Fruit fly (Drosophila melanogaster) whole organism, embryonic: Measurements from ENCODE around the gene CG4020.

Experiments used
- ATbp ChIP-seq: fragments of 200-800 bp; sonication (Bioruptor generic); optimal IDR thresholded peaks from 2 replicates; lab custom pipeline; 2017; ENCODE audit warnings: missing biosample characterization, mild to moderate bottlenecking, missing genetic modification characterization, missing genetic modification reagents
- Adf1 ChIP-seq: fragments of 200-800 bp; sonication (Bioruptor generic); IDR thresholded peaks from 2 replicates; pipeline ENCODE4 v1.3.6; 2022; ENCODE audit warnings: missing biosample characterization, missing genetic modification characterization
- Atf3 ChIP-seq: fragments of 200-800 bp; sonication (Bioruptor generic); optimal IDR thresholded peaks from 3 replicates; lab custom pipeline; 2016; ENCODE audit warnings: missing biosample characterization, missing genetic modification characterization
- C15 ChIP-seq: fragments of 200-800 bp; sonication (Bioruptor generic); IDR thresholded peaks from 3 replicates; pipeline ENCODE4 v1.3.6; 2022; ENCODE audit warnings: missing biosample characterization, missing genetic modification characterization
- CG10321 ChIP-seq: fragments of 200-800 bp; sonication (Bioruptor generic); IDR thresholded peaks from 2 replicates; pipeline ENCODE4 v1.3.6; 2022; ENCODE audit warnings: missing biosample characterization, missing genetic modification characterization
- CG10366 ChIP-seq: fragments of 200-800 bp; sonication (Bioruptor generic); IDR thresholded peaks from 2 replicates; pipeline ENCODE4 v1.3.6; 2022; ENCODE audit warnings: missing biosample characterization, missing genetic modification characterization
- CG11456 ChIP-seq: fragments of 200-800 bp; sonication (Bioruptor generic); IDR thresholded peaks from 3 replicates; pipeline ENCODE4 v1.3.6; 2022; ENCODE audit warnings: missing biosample characterization, missing genetic modification characterization
- CG12299 ChIP-seq: fragments of 200-800 bp; sonication (Bioruptor generic); optimal IDR thresholded peaks from 2 replicates; lab custom pipeline; 2018; ENCODE audit warnings: missing biosample characterization, mild to moderate bottlenecking, missing genetic modification characterization
- CG13894 ChIP-seq: fragments of 200-800 bp; sonication (Bioruptor generic); optimal IDR thresholded peaks from 3 replicates; lab custom pipeline; 2018; ENCODE audit warnings: missing biosample characterization, mild to moderate bottlenecking, missing genetic modification characterization, moderate library complexity
- CG15269 ChIP-seq: fragments of 200-800 bp; sonication (Bioruptor generic); optimal IDR thresholded peaks from 2 replicates; lab custom pipeline; 2018; ENCODE audit warnings: missing biosample characterization, mild to moderate bottlenecking, missing genetic modification characterization, moderate library complexity
- CG17361 ChIP-seq: fragments of 200-800 bp; sonication (Bioruptor generic); IDR thresholded peaks from 3 replicates; pipeline ENCODE4 v1.3.6; 2022; ENCODE audit warnings: missing biosample characterization, missing genetic modification characterization
- CG18764 ChIP-seq: fragments of 200-800 bp; sonication (Bioruptor generic); optimal IDR thresholded peaks from 3 replicates; lab custom pipeline; 2016; ENCODE audit warnings: missing biosample characterization, missing genetic modification characterization
- CG2120 ChIP-seq: fragments of 200-800 bp; sonication (Bioruptor generic); optimal IDR thresholded peaks from 3 replicates; lab custom pipeline; 2016; ENCODE audit warnings: missing biosample characterization, missing genetic modification characterization
- CG2678 ChIP-seq: fragments of 200-800 bp; sonication (Bioruptor generic); optimal IDR thresholded peaks from 3 replicates; lab custom pipeline; 2019; ENCODE audit warnings: missing biosample characterization, mild to moderate bottlenecking, missing genetic modification characterization, moderate library complexity
- CG3838 ChIP-seq: fragments of 200-800 bp; sonication (Bioruptor generic); optimal IDR thresholded peaks from 3 replicates; lab custom pipeline; 2016; ENCODE audit warnings: missing biosample characterization, missing genetic modification characterization
- CG4617 ChIP-seq: fragments of 200-800 bp; sonication (Bioruptor generic); optimal IDR thresholded peaks from 3 replicates; lab custom pipeline; 2016; ENCODE audit warnings: missing biosample characterization, missing genetic modification characterization, borderline replicate concordance
- CG6765 ChIP-seq: fragments of 200-800 bp; sonication (Bioruptor generic); optimal IDR thresholded peaks from 3 replicates; lab custom pipeline; 2017; ENCODE audit warnings: missing biosample characterization, mild to moderate bottlenecking, missing genetic modification characterization
- CG6813 ChIP-seq: fragments of 200-800 bp; sonication (Bioruptor generic); optimal IDR thresholded peaks from 2 replicates; lab custom pipeline; 2017; ENCODE audit warnings: missing biosample characterization, missing genetic modification characterization, mild to moderate bottlenecking, moderate library complexity, missing genetic modification reagents
- CG7357 ChIP-seq: fragments of 200-800 bp; sonication (Bioruptor generic); IDR thresholded peaks from 3 replicates; pipeline ENCODE4 v1.3.6; 2022; ENCODE audit warnings: missing biosample characterization, missing genetic modification characterization
- CG8478 ChIP-seq: fragments of >200 bp; optimal IDR thresholded peaks from 2 replicates; lab custom pipeline; 2018
- Deaf1 ChIP-seq: fragments of 200-800 bp; optimal IDR thresholded peaks from 3 replicates; lab custom pipeline; 2019; ENCODE audit warnings: missing biosample characterization, mild to moderate bottlenecking, missing genetic modification characterization, moderate library complexity
- Dp ChIP-seq: fragments of 200-800 bp; sonication (Bioruptor generic); optimal IDR thresholded peaks from 2 replicates; lab custom pipeline; 2018; ENCODE audit warnings: missing biosample characterization, mild to moderate bottlenecking, missing genetic modification characterization, moderate library complexity
- Elba2 ChIP-seq: fragments of 200-800 bp; sonication (Bioruptor generic); optimal IDR thresholded peaks from 3 replicates; lab custom pipeline; 2016; ENCODE audit warnings: missing biosample characterization, missing genetic modification characterization
- Fer3 ChIP-seq: fragments of 200-800 bp; sonication (Bioruptor generic); optimal IDR thresholded peaks from 2 replicates; lab custom pipeline; 2018; ENCODE audit warnings: missing biosample characterization, mild to moderate bottlenecking, missing genetic modification characterization, moderate library complexity
- HLH3B ChIP-seq: fragments of 200-800 bp; sonication (Bioruptor generic); IDR thresholded peaks from 2 replicates; pipeline ENCODE4 v1.3.6; 2022; ENCODE audit warnings: missing biosample characterization, missing genetic modification characterization
- Max ChIP-seq: fragments of 200-800 bp; sonication (Bioruptor generic); optimal IDR thresholded peaks from 2 replicates; lab custom pipeline; 2016; ENCODE audit warnings: missing biosample characterization, mild to moderate bottlenecking, missing genetic modification characterization
- Myb ChIP-seq: fragments of 200-800 bp; sonication (Bioruptor generic); optimal IDR thresholded peaks from 2 replicates; lab custom pipeline; 2016; ENCODE audit warnings: missing biosample characterization, missing genetic modification characterization
- Oaz ChIP-seq: fragments of 200-800 bp; sonication (Bioruptor generic); IDR thresholded peaks from 2 replicates; pipeline ENCODE4 v1.3.6; 2022; ENCODE audit warnings: missing biosample characterization, missing genetic modification characterization
- Six4 ChIP-seq: fragments of 200-800 bp; sonication (Bioruptor generic); optimal IDR thresholded peaks from 2 replicates; lab custom pipeline; 2016; ENCODE audit warnings: missing biosample characterization, missing genetic modification characterization
- al ChIP-seq: fragments of 200-800 bp; sonication (Bioruptor generic); IDR thresholded peaks from 2 replicates; pipeline ENCODE4 v1.3.6; 2022; ENCODE audit warnings: missing biosample characterization, missing genetic modification characterization
- amos ChIP-seq: fragments of 200-800 bp; sonication (Bioruptor generic); IDR thresholded peaks from 2 replicates; pipeline ENCODE4 v1.3.6; 2022; ENCODE audit warnings: missing biosample characterization, missing genetic modification characterization; ENCODE audit not compliant: partially characterized antibody
- ase ChIP-seq: fragments of 200-800 bp; sonication (Bioruptor generic); IDR thresholded peaks from 3 replicates; pipeline ENCODE4 v1.3.6; 2022; ENCODE audit warnings: missing biosample characterization, missing genetic modification characterization
- chif ChIP-seq, 2 experiments: fragments of 200-800 bp; sonication (Bioruptor generic); optimal IDR thresholded peaks; 3 replicates each; lab custom pipeline; 2016; ENCODE audit warnings: missing biosample characterization in 2 of 2, missing genetic modification characterization in 2 of 2
- chinmo ChIP-seq: fragments of 200-800 bp; sonication (Bioruptor generic); IDR thresholded peaks from 4 replicates; pipeline ENCODE4 v1.3.6; 2022; ENCODE audit warnings: missing biosample characterization, missing genetic modification characterization; ENCODE audit not compliant: partially characterized antibody
- exex ChIP-seq: fragments of 200-800 bp; sonication (Bioruptor generic); optimal IDR thresholded peaks from 4 replicates; lab custom pipeline; 2018; ENCODE audit warnings: missing biosample characterization, mild to moderate bottlenecking, missing genetic modification characterization, moderate library complexity
- fd3F ChIP-seq: fragments of 200-800 bp; sonication (Bioruptor generic); optimal IDR thresholded peaks from 2 replicates; lab custom pipeline; 2018; ENCODE audit warnings: missing biosample characterization, mild to moderate bottlenecking, missing genetic modification characterization, moderate library complexity
- fru ChIP-seq: fragments of >200 bp; optimal IDR thresholded peaks from 2 replicates; lab custom pipeline; 2017
- ftz-f1 ChIP-seq: fragments of 200-800 bp; sonication (Bioruptor generic); optimal IDR thresholded peaks from 2 replicates; lab custom pipeline; 2016; ENCODE audit warnings: missing biosample characterization, missing genetic modification characterization
- grau ChIP-seq: fragments of 200-800 bp; optimal IDR thresholded peaks from 3 replicates; lab custom pipeline; 2019; ENCODE audit warnings: missing biosample characterization, mild to moderate bottlenecking, missing genetic modification characterization, moderate library complexity
- hb ChIP-seq: fragments of 200-800 bp; sonication (Bioruptor generic); IDR thresholded peaks from 3 replicates; pipeline ENCODE4 v1.3.6; 2022; ENCODE audit warnings: missing biosample characterization, missing genetic modification characterization; ENCODE audit not compliant: partially characterized antibody
- insv ChIP-seq, 2 experiments: fragments of 200-800 bp; sonication (Bioruptor generic); optimal IDR thresholded peaks; 3 replicates each; lab custom pipeline; 2016 to 2018; ENCODE audit warnings: missing biosample characterization in 2 of 2, missing genetic modification characterization in 2 of 2
- maf-S ChIP-seq: fragments of 200-800 bp; sonication (Bioruptor generic); optimal IDR thresholded peaks from 2 replicates; lab custom pipeline; 2016; ENCODE audit warnings: missing biosample characterization, missing genetic modification characterization
- mirr ChIP-seq: fragments of 200-800 bp; sonication (Bioruptor generic); optimal IDR thresholded peaks from 3 replicates; lab custom pipeline; 2018; ENCODE audit warnings: missing biosample characterization, mild to moderate bottlenecking, missing genetic modification characterization
- ranshi ChIP-seq: fragments of 200-800 bp; sonication (Bioruptor generic); IDR thresholded peaks from 2 replicates; pipeline ENCODE4 v1.3.6; 2022; ENCODE audit warnings: missing biosample characterization, missing genetic modification characterization
- repo ChIP-seq: fragments of 200-800 bp; sonication (Bioruptor generic); optimal IDR thresholded peaks from 2 replicates; lab custom pipeline; 2016; ENCODE audit warnings: missing biosample characterization, missing genetic modification characterization
- stwl ChIP-seq: fragments of 200-800 bp; sonication (Bioruptor generic); optimal IDR thresholded peaks from 3 replicates; lab custom pipeline; 2018; ENCODE audit warnings: missing biosample characterization, mild to moderate bottlenecking, missing genetic modification characterization, moderate library complexity
- toy ChIP-seq: fragments of 200-800 bp; sonication (Bioruptor generic); IDR thresholded peaks from 2 replicates; pipeline ENCODE4 v1.3.6; 2022; ENCODE audit warnings: missing biosample characterization, missing genetic modification characterization
- trem ChIP-seq: fragments of 200-800 bp; optimal IDR thresholded peaks from 3 replicates; lab custom pipeline; 2019; ENCODE audit warnings: missing biosample characterization, mild to moderate bottlenecking, missing genetic modification characterization, moderate library complexity
- zfh2 ChIP-seq: fragments of 200-800 bp; sonication (Bioruptor generic); optimal IDR thresholded peaks from 2 replicates; lab custom pipeline; 2016; ENCODE audit warnings: missing biosample characterization, missing genetic modification characterization

The CG4020 gene

DNA sequence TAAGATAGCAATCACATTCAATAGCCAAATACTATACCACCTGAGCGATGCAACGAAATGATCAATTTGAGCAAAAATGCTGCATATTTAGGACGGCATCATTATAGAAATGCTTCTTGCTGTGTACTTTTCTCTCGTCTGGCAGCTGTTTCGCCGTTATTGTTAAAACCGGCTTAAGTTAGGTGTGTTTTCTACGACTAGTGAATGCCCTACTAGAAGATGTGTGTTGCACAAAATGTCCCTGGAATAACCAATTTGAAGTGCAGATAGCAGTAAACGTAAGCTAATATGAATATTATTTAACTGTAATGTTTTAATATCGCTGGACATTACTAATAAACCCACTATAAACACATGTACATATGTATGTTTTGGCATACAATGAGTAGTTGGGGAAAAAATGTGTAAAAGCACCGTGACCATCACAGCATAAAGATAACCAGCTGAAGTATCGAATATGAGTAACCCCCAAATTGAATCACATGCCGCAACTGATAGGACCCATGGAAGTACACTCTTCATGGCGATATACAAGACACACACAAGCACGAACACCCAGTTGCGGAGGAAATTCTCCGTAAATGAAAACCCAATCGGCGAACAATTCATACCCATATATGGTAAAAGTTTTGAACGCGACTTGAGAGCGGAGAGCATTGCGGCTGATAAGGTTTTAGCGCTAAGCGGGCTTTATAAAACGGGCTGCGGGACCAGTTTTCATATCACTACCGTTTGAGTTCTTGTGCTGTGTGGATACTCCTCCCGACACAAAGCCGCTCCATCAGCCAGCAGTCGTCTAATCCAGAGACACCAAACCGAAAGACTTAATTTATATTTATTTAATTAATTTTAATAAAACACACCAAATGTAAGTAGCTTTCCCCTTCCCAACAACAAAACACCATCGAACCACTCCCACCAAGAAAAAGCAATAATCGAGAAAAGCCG lies 5.1 kb upstream of the CG4020 start, which contains the start of gene Act5C (continued):
- peak; percentile 68; the same call in 2 of the 4 replicates for TF ChIP-seq chinmo
- peak; percentile 95 for TF ChIP-seq CG2120 (GFP tag; lab: Kevin White, UChicago)
- peak; percentile 79 for TF ChIP-seq fd3F (GFP tag; lab: Kevin White, UChicago)
- peak; percentile 85 for TF ChIP-seq al (GFP tag; lab: Robert Waterston, UW)
- peak; percentile 93 for TF ChIP-seq grau (tag; lab: Kevin White, UChicago)
- peak; percentile 93 for TF ChIP-seq Fer3 (tag; lab: Kevin White, UChicago)
- peak; percentile 91 for TF ChIP-seq CG10366 (GFP tag; lab: Robert Waterston, UW)
- TF ChIP-seq ATbp (GFP tag; lab: Kevin White, UChicago): peak; percentile 94
- peak; percentile 94 for TF ChIP-seq CG15269
- no peak for TF ChIP-seq Dp (GFP tag; lab: Kevin White, UChicago)
- peak; percentile 90 for TF ChIP-seq CG11456 (GFP tag; lab: Robert Waterston, UW)
- peak; percentile 74 for TF ChIP-seq Elba2 (GFP tag; lab: Kevin White, UChicago)
- TF ChIP-seq CG4617 (GFP tag; lab: Kevin White, UChicago): peak; percentile 83
- peak; percentile 74 for TF ChIP-seq toy (GFP tag; lab: Robert Waterston, UW)
- TF ChIP-seq Max (GFP tag; lab: Kevin White, UChicago): peak; percentile 91
- peak; percentile 90 for TF ChIP-seq ranshi (GFP tag; lab: Robert Waterston, UW)
- TF ChIP-seq maf-S (GFP tag; lab: Kevin White, UChicago): peak; percentile 91
- 0 out of 2 replicates have a peak, but pooled peaks have one; percentile 5 for TF ChIP-seq amos
- peak; percentile 89 for TF ChIP-seq C15 (GFP tag; lab: Robert Waterston, UW)
- TF ChIP-seq exex: peak; percentile 69
- TF ChIP-seq CG17361 (GFP tag; lab: Robert Waterston, UW): peak; percentile 97
- peak; percentile 64 for TF ChIP-seq Deaf1 (tag; lab: Kevin White, UChicago)
- peak; percentile 58 for TF ChIP-seq Adf1 (GFP tag; lab: Robert Waterston, UW)
- TF ChIP-seq CG12299 (tag; lab: Kevin White, UChicago): peak; percentile 92
- peak; percentile 65 for TF ChIP-seq Oaz (GFP tag; lab: Robert Waterston, UW)
- peak; percentile 89 to 96 for TF ChIP-seq chif (GFP tag; optimal IDR thresholded peaks at IDR 0.05; lab: Kevin White, UChicago)
- peak; percentile 87 for TF ChIP-seq ase (GFP tag; lab: Robert Waterston, UW)
- TF ChIP-seq Atf3 (GFP tag; lab: Kevin White, UChicago): peak; percentile 85
- TF ChIP-seq CG7357 (GFP tag; lab: Robert Waterston, UW): peak; percentile 83
- TF ChIP-seq CG6813 (GFP tag; lab: Kevin White, UChicago): peak; percentile 88
- peak; percentile 77 for TF ChIP-seq mirr
- TF ChIP-seq CG6765 (GFP tag; lab: Kevin White, UChicago): peak; percentile 76
- TF ChIP-seq fru: no peak
- TF ChIP-seq zfh2 (GFP tag; lab: Kevin White, UChicago): peak; percentile 91
- TF ChIP-seq repo: peak; percentile 95
- peak; percentile 79 for TF ChIP-seq CG13894 (tag; lab: Kevin White, UChicago)
- TF ChIP-seq Myb (GFP tag; lab: Kevin White, UChicago): peak; percentile 84
- peak; percentile 94 for TF ChIP-seq HLH3B
- TF ChIP-seq stwl: peak; percentile 66
- TF ChIP-seq CG18764 (GFP tag; lab: Kevin White, UChicago): peak; percentile 87
- peak; percentile 91 for TF ChIP-seq Six4 (GFP tag; lab: Kevin White, UChicago)
- no peak for TF ChIP-seq CG8478 (lab: Kevin White, UChicago)
- no peak for TF ChIP-seq hb (GFP tag; lab: Robert Waterston, UW)
- no peak for TF ChIP-seq insv (GFP tag; optimal IDR thresholded peaks at IDR 0.05; lab: Kevin White, UChicago)
- peak; percentile 11 for TF ChIP-seq ftz-f1 (GFP tag; lab: Kevin White, UChicago)
- peak; percentile 95 for TF ChIP-seq CG2678 (tag; lab: Kevin White, UChicago)
- peak; percentile 67; the same call in 1 of the 2 replicates for TF ChIP-seq CG10321 (GFP tag; lab: Robert Waterston, UW)
- TF ChIP-seq trem (tag; lab: Kevin White, UChicago): peak; percentile 92
- TF ChIP-seq CG3838 (GFP tag; lab: Kevin White, UChicago): peak; percentile 85
